Fruit fly (Drosophila melanogaster) S2 (cell line): Measurements from ENCODE around the gene CG4161.

ENCODE experiments used
- CG8478 ChIP-seq: fragments of >200 bp; optimal IDR thresholded peaks from 2 replicates; lab custom pipeline; 2018
- CTCF ChIP-seq, 2 experiments: fragments of >200 bp; optimal IDR thresholded peaks; 2 replicates each; lab custom pipeline; 2018

Gene CG4161

DNA sequence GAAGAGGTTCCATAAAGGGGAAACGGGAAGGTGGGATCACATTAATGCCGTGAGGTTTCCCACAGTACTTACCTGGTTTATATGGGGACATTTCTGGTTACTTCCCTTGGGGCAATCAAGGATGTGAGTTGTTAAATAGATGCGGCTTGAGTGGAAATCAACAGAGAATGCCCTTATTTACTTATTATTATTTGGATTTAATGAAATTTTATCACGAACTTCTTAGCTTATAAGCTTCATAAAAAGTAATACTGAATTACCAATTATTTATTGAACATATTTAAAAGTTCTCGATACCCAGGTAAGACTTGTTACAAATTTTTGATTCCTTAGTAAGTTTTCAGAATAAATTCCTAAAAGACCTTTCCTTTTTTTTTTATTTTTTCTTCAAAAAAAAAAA is at the start of gene CG4161:
Gene CG4161 (plus strand): TSS at position 301 of the 400 bp plus-strand sequence.
- TF ChIP-seq CG8478 (lab: Kevin White, UChicago) (no peak), CTCF (optimal IDR thresholded peaks at IDR 0.05; lab: Kevin White, UChicago) (no peak)

DNA sequence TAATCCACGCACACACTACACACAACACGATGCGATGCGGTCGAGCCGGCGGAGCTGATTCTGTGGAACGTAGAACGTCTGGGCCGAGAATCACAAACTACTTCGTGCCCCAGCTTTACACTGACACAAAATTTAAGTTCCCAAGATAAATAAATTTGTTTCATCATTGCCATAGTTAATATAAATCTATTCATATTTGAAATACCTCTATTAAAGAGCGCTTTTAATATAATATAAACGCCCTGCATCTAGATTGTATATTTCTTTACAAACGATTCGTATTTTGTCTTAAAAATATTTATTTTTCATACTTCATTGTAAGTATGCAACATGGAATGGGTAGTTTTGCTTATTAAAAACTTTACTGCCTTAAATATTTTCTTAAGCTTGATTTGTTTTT is 47.8 kb upstream of the CG4161 start:
- TF ChIP-seq CTCF (optimal IDR thresholded peaks at IDR 0.05; lab: Kevin White, UChicago) (no peak), CG8478 (lab: Kevin White, UChicago) (no peak)

DNA sequence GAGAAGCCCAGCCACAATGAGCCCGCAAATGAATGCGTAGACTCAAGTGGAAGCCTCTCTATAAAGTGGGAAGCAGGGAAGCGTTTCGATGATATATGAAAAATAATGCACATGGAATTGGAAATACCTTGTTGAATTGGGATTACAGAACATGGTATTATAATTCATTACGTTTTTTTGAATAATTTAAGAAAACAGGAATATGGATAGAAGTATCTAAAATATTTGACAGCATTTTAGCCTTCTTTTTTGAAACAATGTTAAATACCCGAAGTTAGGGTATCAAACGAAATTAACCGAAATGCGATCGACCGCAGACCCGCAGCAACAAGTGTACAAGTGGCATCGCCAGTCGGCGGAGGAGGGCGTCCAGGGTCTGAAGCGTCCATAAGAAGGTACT is 47.0 kb upstream of the CG4161 start:
- TF ChIP-seq CTCF (optimal IDR thresholded peaks at IDR 0.05; lab: Kevin White, UChicago) (no peak), CG8478 (lab: Kevin White, UChicago) (no peak)

DNA sequence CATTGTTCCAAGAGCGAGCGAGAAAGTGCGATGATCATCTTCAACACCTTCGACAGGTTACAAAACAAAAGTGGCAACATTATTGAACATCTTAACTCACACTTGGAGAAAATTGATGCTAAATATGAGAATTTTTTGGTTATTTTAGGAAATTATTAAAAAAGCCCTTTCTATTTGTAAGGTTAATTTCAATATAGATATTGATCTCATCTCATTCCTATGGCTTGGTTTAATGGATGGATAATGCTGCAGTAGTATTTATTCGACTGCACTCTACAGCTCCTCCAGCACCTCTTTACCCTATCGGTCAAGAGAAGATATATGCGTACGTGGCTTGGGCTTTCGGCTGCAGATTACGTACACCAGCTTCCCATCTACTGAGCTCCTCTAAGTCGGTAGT is 46.4 kb upstream of the CG4161 start:
- no peak for TF ChIP-seq CTCF (optimal IDR thresholded peaks at IDR 0.05; lab: Kevin White, UChicago)
- no peak for TF ChIP-seq CG8478 (lab: Kevin White, UChicago)

DNA sequence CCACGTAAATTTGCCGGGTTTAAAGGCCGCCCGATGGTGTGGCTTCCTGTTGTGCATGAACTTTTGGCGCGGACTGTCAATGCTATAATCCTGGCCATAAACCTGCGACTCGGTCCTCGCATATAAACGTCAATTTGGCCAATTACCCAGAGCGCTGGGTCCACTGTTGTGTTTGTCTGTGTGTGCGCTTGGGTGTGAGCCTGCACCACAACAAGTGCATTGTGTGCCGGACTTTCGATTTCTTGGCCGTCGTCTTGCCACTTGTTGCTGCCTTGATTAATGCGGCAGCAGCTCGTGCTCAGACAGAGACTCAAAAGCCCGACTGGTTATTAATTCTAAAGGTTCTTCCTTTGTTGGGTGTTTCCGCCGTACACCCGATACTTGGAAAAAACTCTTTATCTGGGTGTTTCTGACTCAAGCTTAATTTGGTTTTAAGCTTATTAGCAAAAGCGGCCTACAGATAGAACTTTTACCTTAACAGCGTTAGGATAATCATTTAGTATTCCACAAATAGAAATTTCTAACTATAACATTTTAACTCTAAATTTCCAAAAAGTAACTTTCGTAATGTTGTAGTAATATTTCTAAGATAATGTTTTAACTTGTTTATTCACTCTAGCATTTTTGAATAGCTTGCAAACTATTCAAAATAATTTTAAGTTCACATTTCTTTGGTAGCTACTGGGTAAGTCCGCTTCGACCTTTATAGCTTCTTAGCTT is 45.1 kb upstream of the CG4161 start:
- TF ChIP-seq CG8478 (lab: Kevin White, UChicago) (no peak), CTCF (optimal IDR thresholded peaks at IDR 0.05; lab: Kevin White, UChicago) (no peak)

DNA sequence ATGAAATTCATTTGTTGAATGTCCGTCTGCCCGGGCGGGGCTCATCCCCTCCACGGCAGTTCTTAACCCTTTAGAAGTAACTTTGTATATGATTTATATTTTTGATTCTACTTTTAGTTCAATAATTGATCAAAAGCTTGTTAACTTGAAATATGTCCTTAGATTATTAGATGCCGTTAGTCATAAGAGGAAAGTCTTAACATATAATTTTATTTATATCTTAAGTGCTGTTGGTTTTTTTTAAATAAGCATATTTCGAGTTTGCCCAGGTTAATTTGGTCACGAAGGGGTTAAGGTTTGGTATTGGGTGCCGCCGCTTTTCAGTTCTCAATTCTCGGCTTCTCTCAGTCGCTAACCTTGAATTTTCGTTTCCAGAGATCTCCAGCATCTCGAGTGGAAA is 44.1 kb upstream of the CG4161 start:
- TF ChIP-seq CG8478 (lab: Kevin White, UChicago) (no peak), CTCF (optimal IDR thresholded peaks at IDR 0.05; lab: Kevin White, UChicago) (no peak)

DNA sequence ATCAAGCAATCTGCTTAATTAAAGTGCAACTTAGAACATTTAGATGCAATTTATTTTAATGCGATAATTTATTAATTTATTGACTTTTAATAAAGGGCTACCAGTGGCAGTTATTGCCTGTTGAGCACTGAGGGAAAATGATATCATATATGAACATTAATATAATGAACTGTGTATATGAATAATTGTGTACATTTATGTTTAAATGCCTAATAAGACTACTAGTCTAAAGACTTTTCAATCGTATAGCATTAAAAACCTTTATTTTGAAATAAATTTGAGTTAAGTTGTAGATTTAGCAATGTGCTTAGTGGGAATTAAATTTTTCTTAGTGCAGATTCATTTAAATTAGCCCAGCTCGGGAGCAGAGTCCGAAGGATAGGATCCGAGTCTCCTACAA is 42.7 kb upstream of the CG4161 start:
- TF ChIP-seq CG8478 (lab: Kevin White, UChicago) (no peak), CTCF (optimal IDR thresholded peaks at IDR 0.05; lab: Kevin White, UChicago) (no peak)

DNA sequence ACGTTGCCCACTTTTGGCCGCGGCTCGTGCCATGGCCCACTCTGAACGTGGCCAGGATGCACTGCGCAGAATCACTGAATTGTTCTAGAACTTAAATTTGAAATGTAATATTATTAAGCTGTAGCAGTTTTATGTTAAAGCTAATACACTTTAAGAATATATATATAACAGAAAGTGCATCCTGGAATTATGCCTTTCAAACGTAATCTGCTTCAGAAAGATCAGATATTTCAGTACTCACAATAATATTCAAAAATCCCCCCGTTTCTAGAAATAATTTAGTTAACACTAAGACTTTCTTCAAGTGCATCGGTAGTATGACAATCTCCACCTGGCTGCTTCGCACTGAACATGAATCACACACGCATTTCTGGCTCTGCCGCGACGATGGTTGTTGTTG is 40.7 kb upstream of the CG4161 start:
- TF ChIP-seq CG8478 (lab: Kevin White, UChicago) (no peak), CTCF (optimal IDR thresholded peaks at IDR 0.05; lab: Kevin White, UChicago) (no peak)

DNA sequence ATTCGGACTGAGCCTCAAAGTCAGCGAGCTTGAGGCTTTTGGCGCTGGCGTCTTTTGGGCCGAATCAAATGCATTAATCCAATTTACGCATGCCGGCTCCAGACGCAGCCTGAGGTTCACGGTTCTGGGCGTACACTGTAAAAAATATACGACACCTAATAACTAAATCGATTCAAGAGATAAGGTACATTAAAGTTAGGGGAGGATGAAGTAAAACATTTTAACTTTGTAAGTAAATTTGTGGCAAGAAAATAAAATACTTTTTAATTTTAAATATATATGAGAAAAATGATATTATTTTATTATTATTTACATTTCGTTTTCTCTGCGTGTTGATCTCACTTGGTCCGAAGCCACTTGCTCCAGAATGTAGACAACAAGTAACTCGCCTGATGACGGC is 36.3 kb upstream of the CG4161 start:
- no peak for TF ChIP-seq CTCF (optimal IDR thresholded peaks at IDR 0.05; lab: Kevin White, UChicago)
- TF ChIP-seq CG8478 (lab: Kevin White, UChicago) = no peak

DNA sequence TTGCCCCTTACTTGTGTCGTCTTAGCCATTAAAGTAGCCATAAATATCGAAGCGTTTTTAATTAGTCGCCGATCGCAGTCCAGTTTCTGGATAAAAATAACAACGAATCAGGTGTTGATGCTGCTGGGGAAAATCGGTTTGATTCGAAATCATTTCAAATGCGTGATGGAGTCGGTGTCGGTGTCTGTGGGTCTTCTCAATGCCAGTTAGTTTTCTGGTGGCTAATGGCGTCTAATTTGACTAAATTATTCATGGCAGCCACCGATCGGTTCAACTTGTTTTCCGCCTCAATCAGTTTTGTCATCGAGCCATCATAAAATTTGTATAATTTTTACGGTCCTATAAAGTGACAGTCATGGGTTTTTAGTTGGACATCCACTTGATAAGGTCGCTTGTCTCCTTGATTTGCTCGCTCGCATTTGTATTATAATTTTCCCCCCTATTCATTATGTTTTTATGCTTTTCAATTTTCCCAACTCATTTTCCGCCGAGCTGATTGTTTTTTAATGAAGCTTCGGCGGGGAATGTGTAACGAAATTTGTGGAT is 32.7 kb upstream of the CG4161 start:
- TF ChIP-seq CG8478 (lab: Kevin White, UChicago) (no peak), CTCF (optimal IDR thresholded peaks at IDR 0.05; lab: Kevin White, UChicago) (no peak)

DNA sequence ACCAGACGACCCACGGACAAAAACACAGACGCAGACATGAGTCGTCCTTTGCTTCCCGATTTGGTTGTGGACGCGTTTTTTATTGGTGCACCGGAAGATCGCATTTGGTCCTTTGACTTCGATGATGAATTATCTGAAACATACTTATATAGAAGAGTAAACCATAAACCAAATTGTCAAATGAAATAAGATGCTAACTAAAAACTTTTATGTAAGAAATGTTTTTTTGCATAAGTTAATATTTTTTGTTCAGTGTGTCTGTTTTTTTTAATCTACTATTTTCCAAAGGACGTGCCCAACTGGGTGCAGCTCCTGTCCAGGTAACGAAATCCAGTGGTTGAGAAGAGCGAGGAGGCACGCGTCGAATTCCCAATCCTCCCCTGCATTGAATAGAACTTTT is 31.2 kb upstream of the CG4161 start:
- TF ChIP-seq CTCF (optimal IDR thresholded peaks at IDR 0.05; lab: Kevin White, UChicago) = no peak
- no peak for TF ChIP-seq CG8478 (lab: Kevin White, UChicago)

DNA sequence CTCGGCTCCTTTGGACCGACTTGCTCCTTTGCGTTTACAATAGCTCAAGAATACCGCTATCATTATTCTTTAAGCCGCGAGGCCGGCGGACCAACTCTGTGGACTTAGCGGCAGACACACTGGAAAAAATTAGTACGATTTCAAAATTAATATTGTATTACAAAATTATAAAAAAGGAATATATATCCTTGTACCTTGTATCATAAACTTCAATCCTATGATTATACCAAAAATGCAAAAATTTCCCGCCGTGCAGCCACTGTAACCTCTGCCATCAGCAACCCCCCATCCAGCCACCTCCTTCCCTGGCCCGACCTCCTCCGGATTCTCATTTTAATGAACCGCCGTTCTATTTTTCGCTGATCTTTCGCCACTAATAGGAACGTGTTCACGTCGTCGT is 28.6 kb upstream of the CG4161 start:
- TF ChIP-seq CTCF (optimal IDR thresholded peaks at IDR 0.05; lab: Kevin White, UChicago) = no peak
- TF ChIP-seq CG8478 (lab: Kevin White, UChicago) = no peak

DNA sequence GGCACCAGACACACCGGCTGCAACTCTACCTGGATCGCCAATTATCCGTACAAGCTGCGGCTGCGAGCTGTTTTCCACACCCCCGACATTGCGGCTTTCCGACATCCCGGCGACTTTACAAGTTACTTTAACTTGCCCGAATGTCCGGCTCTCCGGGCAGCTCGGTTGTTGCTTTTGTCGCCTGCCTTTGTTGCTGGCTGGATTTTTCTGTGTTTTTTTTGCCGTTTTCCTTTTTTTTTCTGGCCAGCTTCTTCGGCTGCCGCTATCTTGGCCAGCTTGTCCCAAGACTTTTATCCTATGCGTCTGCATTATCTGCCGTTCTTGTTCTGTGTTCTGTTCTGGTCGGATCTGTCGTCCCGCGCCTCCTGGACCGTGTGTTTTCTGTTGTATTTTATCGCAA is 27.2 kb upstream of the CG4161 start:
- TF ChIP-seq CTCF (optimal IDR thresholded peaks at IDR 0.05; lab: Kevin White, UChicago) (no peak), CG8478 (lab: Kevin White, UChicago) (no peak)

DNA sequence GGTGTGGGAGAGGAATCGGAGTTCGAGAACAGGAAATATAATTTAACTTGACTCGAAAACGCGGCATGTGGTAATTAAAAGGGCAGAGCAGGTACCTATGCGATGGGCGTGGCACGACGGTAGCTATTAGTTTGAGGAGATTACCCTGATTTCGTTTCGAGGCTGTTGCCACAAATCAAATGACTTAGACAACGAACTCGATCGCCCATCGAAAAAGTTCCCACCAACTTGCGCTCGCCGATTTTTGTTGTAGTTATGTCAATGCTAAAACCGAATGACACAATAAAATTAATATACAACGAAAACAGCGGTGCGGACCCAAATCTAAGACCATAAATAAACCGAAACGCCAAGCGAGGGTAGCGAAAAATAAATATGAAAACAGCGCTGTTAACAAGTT is 26.1 kb upstream of the CG4161 start:
- TF ChIP-seq CG8478 (lab: Kevin White, UChicago) (no peak), CTCF (optimal IDR thresholded peaks at IDR 0.05; lab: Kevin White, UChicago) (no peak)

DNA sequence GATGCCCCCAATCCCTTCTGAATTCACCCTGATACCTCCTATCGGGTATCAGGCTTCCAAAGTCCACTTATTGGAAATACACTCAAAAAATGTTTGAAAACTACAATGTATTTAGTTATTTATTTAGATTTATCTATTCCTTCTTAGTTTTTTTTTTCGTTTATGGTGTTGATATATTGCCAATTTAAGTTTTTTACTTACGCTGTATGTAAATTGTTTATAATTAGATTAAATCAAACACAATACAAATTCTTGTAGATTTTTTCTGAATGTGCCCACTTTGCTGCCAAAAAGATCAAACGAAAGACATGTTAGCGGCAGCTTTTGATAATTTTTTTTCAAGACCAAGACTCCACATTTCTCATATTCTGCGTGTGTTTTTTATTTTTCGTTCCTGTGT is 25.6 kb upstream of the CG4161 start:
- TF ChIP-seq CTCF (optimal IDR thresholded peaks at IDR 0.05; lab: Kevin White, UChicago) (no peak), CG8478 (lab: Kevin White, UChicago) (no peak)

DNA sequence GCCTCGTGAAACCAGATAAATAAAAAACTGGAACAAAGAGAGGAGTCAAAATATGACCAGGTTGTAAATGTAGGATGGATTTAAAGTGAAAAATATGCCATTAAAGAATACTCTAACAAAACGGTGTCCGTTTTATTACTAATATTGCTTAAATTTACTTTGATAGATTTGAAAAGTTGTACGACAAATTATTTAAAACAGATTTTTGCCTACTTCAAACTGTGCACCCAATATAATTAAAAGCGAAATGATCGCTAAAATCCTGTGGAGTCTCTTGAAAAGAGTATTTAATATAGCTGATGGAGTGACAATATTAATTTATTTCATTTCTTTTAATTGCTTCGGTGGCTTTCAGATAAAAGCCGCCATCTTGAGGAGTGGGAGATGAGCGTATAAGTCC is 24.0 kb upstream of the CG4161 start:
- no peak for TF ChIP-seq CTCF (optimal IDR thresholded peaks at IDR 0.05; lab: Kevin White, UChicago)
- no peak for TF ChIP-seq CG8478 (lab: Kevin White, UChicago)
